Fruit fly (Drosophila melanogaster) whole organism, embryonic: ENCODE measurements around the gene Osi6.

Experiments
- Atf3 ChIP-seq: fragments of 200-800 bp; sonication (Bioruptor generic); optimal IDR thresholded peaks from 3 replicates; lab custom pipeline; 2016; ENCODE audit warnings: missing biosample characterization, missing genetic modification characterization
- Blimp-1 ChIP-seq: fragments of 200-800 bp; sonication (Bioruptor generic); optimal IDR thresholded peaks from 3 replicates; lab custom pipeline; 2018; ENCODE audit warnings: missing biosample characterization, missing genetic modification characterization, mild to moderate bottlenecking, moderate library complexity, missing genetic modification reagents
- CG11398 ChIP-seq: fragments of 200-800 bp; sonication (Bioruptor generic); optimal IDR thresholded peaks from 2 replicates; lab custom pipeline; 2016; ENCODE audit warnings: missing biosample characterization, missing genetic modification characterization
- CG11695 ChIP-seq: fragments of 200-800 bp; sonication (Bioruptor generic); IDR thresholded peaks from 3 replicates; pipeline ENCODE4 v1.3.6; 2022; ENCODE audit warnings: missing biosample characterization, missing genetic modification characterization
- CG12104 ChIP-seq: fragments of 200-800 bp; sonication (Bioruptor generic); optimal IDR thresholded peaks from 3 replicates; lab custom pipeline; 2016; ENCODE audit warnings: missing biosample characterization, missing genetic modification characterization
- CG12659 ChIP-seq: fragments of 200-800 bp; sonication (Bioruptor generic); optimal IDR thresholded peaks from 3 replicates; lab custom pipeline; 2017; ENCODE audit warnings: mild to moderate bottlenecking, missing biosample characterization, missing genetic modification reagents, missing genetic modification characterization
- CG14860 ChIP-seq: fragments of 200-800 bp; sonication (Bioruptor generic); IDR thresholded peaks from 3 replicates; pipeline ENCODE4 v1.3.6; 2022; ENCODE audit warnings: missing biosample characterization, missing genetic modification characterization; ENCODE audit not compliant: partially characterized antibody
- CG15601 ChIP-seq: fragments of 200-800 bp; sonication (Bioruptor generic); optimal IDR thresholded peaks from 3 replicates; lab custom pipeline; 2019; ENCODE audit warnings: missing biosample characterization, mild to moderate bottlenecking, missing genetic modification characterization, moderate library complexity
- CG1603 ChIP-seq: fragments of 200-800 bp; sonication (Bioruptor generic); optimal IDR thresholded peaks from 2 replicates; lab custom pipeline; 2019; ENCODE audit warnings: missing biosample characterization, mild to moderate bottlenecking, missing genetic modification characterization, moderate library complexity
- CG17361 ChIP-seq: fragments of 200-800 bp; sonication (Bioruptor generic); IDR thresholded peaks from 3 replicates; pipeline ENCODE4 v1.3.6; 2022; ENCODE audit warnings: missing biosample characterization, missing genetic modification characterization
- CG17568 ChIP-seq: fragments of 200-800 bp; sonication (Bioruptor generic); optimal IDR thresholded peaks from 2 replicates; lab custom pipeline; 2018; ENCODE audit warnings: missing biosample characterization, mild to moderate bottlenecking, missing genetic modification characterization, moderate library complexity
- CG18011 ChIP-seq: fragments of 200-800 bp; sonication (Bioruptor generic); optimal IDR thresholded peaks from 2 replicates; lab custom pipeline; 2017; ENCODE audit warnings: missing biosample characterization, missing genetic modification characterization, mild to moderate bottlenecking, moderate library complexity, missing genotype
- CG3065 ChIP-seq: fragments of 200-800 bp; sonication (Bioruptor generic); optimal IDR thresholded peaks from 2 replicates; lab custom pipeline; 2016; ENCODE audit warnings: missing biosample characterization, missing genetic modification characterization
- CG34422 ChIP-seq: fragments of 200-800 bp; sonication (Bioruptor generic); IDR thresholded peaks from 3 replicates; pipeline ENCODE4 v1.3.6; 2022; ENCODE audit warnings: missing biosample characterization, missing genetic modification characterization
- CG3838 ChIP-seq: fragments of 200-800 bp; sonication (Bioruptor generic); optimal IDR thresholded peaks from 3 replicates; lab custom pipeline; 2016; ENCODE audit warnings: missing biosample characterization, missing genetic modification characterization
- CG4730 ChIP-seq: fragments of 200-800 bp; sonication (Bioruptor generic); IDR thresholded peaks from 2 replicates; pipeline ENCODE4 v1.3.6; 2022; ENCODE audit warnings: missing biosample characterization, missing genetic modification characterization
- CG4820 ChIP-seq: fragments of 200-800 bp; sonication (Bioruptor generic); optimal IDR thresholded peaks from 3 replicates; lab custom pipeline; 2016; ENCODE audit warnings: missing biosample characterization, missing genetic modification characterization
- CG6654 ChIP-seq: fragments of 200-800 bp; sonication (Bioruptor generic); optimal IDR thresholded peaks from 2 replicates; lab custom pipeline; 2017; ENCODE audit warnings: missing biosample characterization, mild to moderate bottlenecking, missing genetic modification characterization
- CG7745 ChIP-seq: fragments of 200-800 bp; sonication (Bioruptor generic); optimal IDR thresholded peaks from 2 replicates; lab custom pipeline; 2018; ENCODE audit warnings: missing biosample characterization, mild to moderate bottlenecking, missing genetic modification characterization, moderate library complexity
- CG8290 ChIP-seq, 3 experiments: fragments of 200-800 bp; sonication (Bioruptor generic); optimal IDR thresholded peaks; 2 replicates each; lab custom pipeline; 2016 to 2019; ENCODE audit warnings: missing biosample characterization in 3 of 3, missing genetic modification characterization in 3 of 3, mild to moderate bottlenecking in 2 of 3, moderate library complexity in 1 of 3
- CrebB ChIP-seq: fragments of 200-800 bp; sonication (Bioruptor generic); optimal IDR thresholded peaks from 3 replicates; lab custom pipeline; 2018; ENCODE audit warnings: missing biosample characterization, mild to moderate bottlenecking, missing genetic modification characterization
- D19A ChIP-seq: fragments of 200-800 bp; optimal IDR thresholded peaks from 3 replicates; lab custom pipeline; 2019; ENCODE audit warnings: missing biosample characterization, mild to moderate bottlenecking, missing genetic modification characterization, moderate library complexity
- Dek ChIP-seq: fragments of 200-800 bp; sonication (Bioruptor generic); optimal IDR thresholded peaks from 3 replicates; lab custom pipeline; 2019; ENCODE audit warnings: missing biosample characterization, mild to moderate bottlenecking, missing genetic modification characterization, moderate library complexity
- Dip2 ChIP-seq: fragments of 200-800 bp; sonication (Bioruptor generic); IDR thresholded peaks from 2 replicates; pipeline ENCODE4 v1.3.6; 2022; ENCODE audit warnings: missing biosample characterization, missing genetic modification characterization
- Eip74EF ChIP-seq, 2 experiments: fragments of 200-800 bp in 1 of 2; fragments of >200 bp in 1 of 2; sonication (Bioruptor generic) in 1 of 2; optimal IDR thresholded peaks; 2 replicates each; lab custom pipeline; 2017 to 2019; ENCODE audit warnings: missing biosample characterization in 2 of 2, missing genetic modification characterization in 2 of 2, mild to moderate bottlenecking in 1 of 2, moderate library complexity in 1 of 2
- Ets97D ChIP-seq: fragments of 200-800 bp; sonication (Bioruptor generic); optimal IDR thresholded peaks from 3 replicates; lab custom pipeline; 2016; ENCODE audit warnings: missing biosample characterization, missing genetic modification characterization
- Hey ChIP-seq: fragments of 200-800 bp; sonication (Bioruptor generic); optimal IDR thresholded peaks from 3 replicates; lab custom pipeline; 2018; ENCODE audit warnings: missing biosample characterization, mild to moderate bottlenecking, missing genetic modification characterization
- Lim3 ChIP-seq: fragments of 200-800 bp; sonication (Bioruptor generic); IDR thresholded peaks from 2 replicates; pipeline ENCODE4 v1.3.6; 2022; ENCODE audit warnings: missing biosample characterization, missing genetic modification characterization
- MBD-R2 ChIP-seq: fragments of 200-800 bp; sonication (Bioruptor generic); IDR thresholded peaks from 2 replicates; pipeline ENCODE4 v1.3.6; 2022; ENCODE audit warnings: missing biosample characterization, missing genetic modification characterization
- NC2β ChIP-seq: fragments of 200-800 bp; sonication (Bioruptor generic); optimal IDR thresholded peaks from 2 replicates; lab custom pipeline; 2016; ENCODE audit warnings: missing biosample characterization, missing genetic modification characterization
- Nf-YC ChIP-seq: fragments of 200-800 bp; optimal IDR thresholded peaks from 3 replicates; lab custom pipeline; 2019; ENCODE audit warnings: missing biosample characterization, mild to moderate bottlenecking, missing genetic modification characterization, moderate library complexity
- Stat92E ChIP-seq, 3 experiments: fragments of >200 bp in 2 of 3; fragments of 200-800 bp in 1 of 3; sonication (Bioruptor generic) in 1 of 3; optimal IDR thresholded peaks; 2 replicates each; lab custom pipeline; 2017 to 2019; ENCODE audit warnings: missing biosample characterization in 3 of 3, missing genetic modification characterization in 3 of 3, mild to moderate bottlenecking in 1 of 3, moderate library complexity in 1 of 3
- Vsx1 ChIP-seq: fragments of 200-800 bp; sonication (Bioruptor generic); optimal IDR thresholded peaks from 2 replicates; lab custom pipeline; 2017; ENCODE audit warnings: missing biosample characterization, mild to moderate bottlenecking, missing genetic modification characterization, missing genetic modification reagents
- bbx ChIP-seq: fragments of 200-800 bp; sonication (Bioruptor generic); IDR thresholded peaks from 2 replicates; pipeline ENCODE4 v1.3.6; 2022; ENCODE audit warnings: missing biosample characterization, missing genetic modification characterization; ENCODE audit not compliant: partially characterized antibody
- kah ChIP-seq: fragments of 200-800 bp; sonication (Bioruptor generic); optimal IDR thresholded peaks from 2 replicates; lab custom pipeline; 2018; ENCODE audit warnings: missing biosample characterization, mild to moderate bottlenecking, missing genetic modification characterization
- kni ChIP-seq: fragments of 200-800 bp; sonication (Bioruptor generic); optimal IDR thresholded peaks from 3 replicates; lab custom pipeline; 2017; ENCODE audit warnings: mild to moderate bottlenecking, missing biosample characterization, missing genetic modification reagents, missing genetic modification characterization
- lab ChIP-seq: fragments of 200-800 bp; sonication (Bioruptor generic); optimal IDR thresholded peaks from 3 replicates; lab custom pipeline; 2017; ENCODE audit warnings: missing biosample characterization, missing genetic modification characterization, mild to moderate bottlenecking, moderate library complexity, missing genetic modification reagents
- p53 ChIP-seq: fragments of 200-800 bp; sonication (Bioruptor generic); optimal IDR thresholded peaks from 2 replicates; lab custom pipeline; 2016; ENCODE audit warnings: missing biosample characterization, missing genetic modification characterization
- pb ChIP-seq: fragments of 200-800 bp; sonication (Bioruptor generic); optimal IDR thresholded peaks from 3 replicates; lab custom pipeline; 2016; ENCODE audit warnings: missing biosample characterization, missing genetic modification characterization
- ro ChIP-seq: fragments of 200-800 bp; sonication (Bioruptor generic); IDR thresholded peaks from 2 replicates; pipeline ENCODE4 v1.3.6; 2022; ENCODE audit warnings: missing biosample characterization, missing genetic modification characterization
- row ChIP-seq: fragments of 200-800 bp; sonication (Bioruptor generic); IDR thresholded peaks from 3 replicates; pipeline ENCODE4 v1.3.6; 2022; ENCODE audit warnings: missing biosample characterization, missing genetic modification characterization
- schlank ChIP-seq: fragments of 200-800 bp; sonication (Bioruptor generic); optimal IDR thresholded peaks from 2 replicates; lab custom pipeline; 2018; ENCODE audit warnings: missing biosample characterization, mild to moderate bottlenecking, missing genetic modification characterization
- sens ChIP-seq: fragments of 200-800 bp; sonication (Bioruptor generic); peaks from one replicate; lab custom pipeline; 2016; ENCODE audit warnings: missing biosample characterization, missing genetic modification characterization
- sisA ChIP-seq: fragments of 200-800 bp; sonication (Bioruptor generic); IDR thresholded peaks from 2 replicates; pipeline ENCODE4 v1.3.6; 2022; ENCODE audit warnings: missing biosample characterization, missing genetic modification characterization
- stwl ChIP-seq: fragments of 200-800 bp; sonication (Bioruptor generic); optimal IDR thresholded peaks from 3 replicates; lab custom pipeline; 2018; ENCODE audit warnings: missing biosample characterization, mild to moderate bottlenecking, missing genetic modification characterization, moderate library complexity
- tap ChIP-seq: fragments of 200-800 bp; optimal IDR thresholded peaks from 3 replicates; lab custom pipeline; 2019; ENCODE audit warnings: missing biosample characterization, mild to moderate bottlenecking, missing genetic modification characterization, moderate library complexity
- toy ChIP-seq: fragments of 200-800 bp; sonication (Bioruptor generic); IDR thresholded peaks from 2 replicates; pipeline ENCODE4 v1.3.6; 2022; ENCODE audit warnings: missing biosample characterization, missing genetic modification characterization
- twi ChIP-seq: fragments of 200-800 bp; optimal IDR thresholded peaks from 2 replicates; lab custom pipeline; 2019; ENCODE audit warnings: missing biosample characterization, mild to moderate bottlenecking, missing genetic modification characterization, moderate library complexity
- wor ChIP-seq: fragments of 200-800 bp; sonication (Bioruptor generic); IDR thresholded peaks from 2 replicates; pipeline ENCODE4 v1.3.6; 2022; ENCODE audit warnings: missing biosample characterization, missing genetic modification characterization
- zen ChIP-seq: fragments of 200-800 bp; sonication (Bioruptor generic); optimal IDR thresholded peaks from 3 replicates; lab custom pipeline; 2018; ENCODE audit warnings: missing biosample characterization, mild to moderate bottlenecking, missing genetic modification characterization, moderate library complexity

Osi6 gene

DNA sequence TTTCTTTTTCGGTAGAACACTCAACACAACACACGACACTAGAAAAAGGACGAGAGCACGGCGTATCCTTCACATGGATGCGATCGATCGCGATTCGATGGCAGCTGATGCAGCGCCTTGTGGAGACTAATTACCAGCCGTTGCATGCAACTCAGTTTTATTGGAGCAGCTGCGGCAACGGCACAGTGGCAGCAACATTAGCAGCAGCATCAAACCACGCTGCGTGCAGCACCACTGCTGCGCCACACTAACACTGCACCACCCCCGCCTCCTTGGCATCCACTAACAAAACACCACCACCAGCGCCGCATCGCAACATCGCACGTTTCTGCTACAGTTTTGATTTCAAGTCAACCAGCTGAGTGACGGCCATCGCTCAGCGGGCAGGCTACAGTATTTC lies 12.8 kb upstream of the Osi6 start, which contains the start of gene Osi4:
TSS of gene Osi4 (minus strand) at position 101 of the 400 bp plus-strand sequence.
- TF ChIP-seq CG1603 (tag; lab: Kevin White, UChicago), result no peak
- no peak for TF ChIP-seq CG7745 (tag; lab: Kevin White, UChicago)
- TF ChIP-seq Ets97D, result no peak
- no peak for TF ChIP-seq CG6654
- no peak for TF ChIP-seq lab (GFP tag; lab: Kevin White, UChicago)
- TF ChIP-seq CG4730, result no peak
- TF ChIP-seq CG4820 (GFP tag; lab: Kevin White, UChicago), result no peak
- TF ChIP-seq toy (GFP tag; lab: Robert Waterston, UW), result no peak
- no peak for TF ChIP-seq kni (GFP tag; lab: Kevin White, UChicago)
- no peak for TF ChIP-seq kah (GFP tag; lab: Kevin White, UChicago)
- TF ChIP-seq CG11695 (GFP tag; lab: Robert Waterston, UW), result no peak
- TF ChIP-seq Vsx1 (GFP tag; lab: Kevin White, UChicago), result no peak
- no peak for TF ChIP-seq twi (tag; lab: Kevin White, UChicago)
- no peak for TF ChIP-seq Dip2 (GFP tag; lab: Robert Waterston, UW)
- no peak for TF ChIP-seq Nf-YC (tag; lab: Kevin White, UChicago)
- no peak for TF ChIP-seq CG17568 (GFP tag; lab: Kevin White, UChicago)
- no peak for TF ChIP-seq NC2β (GFP tag; lab: Kevin White, UChicago)
- TF ChIP-seq bbx (GFP tag; lab: Robert Waterston, UW), result no peak
- no peak for TF ChIP-seq stwl (tag; lab: Kevin White, UChicago)
- TF ChIP-seq row (GFP tag; lab: Robert Waterston, UW), result no peak

DNA sequence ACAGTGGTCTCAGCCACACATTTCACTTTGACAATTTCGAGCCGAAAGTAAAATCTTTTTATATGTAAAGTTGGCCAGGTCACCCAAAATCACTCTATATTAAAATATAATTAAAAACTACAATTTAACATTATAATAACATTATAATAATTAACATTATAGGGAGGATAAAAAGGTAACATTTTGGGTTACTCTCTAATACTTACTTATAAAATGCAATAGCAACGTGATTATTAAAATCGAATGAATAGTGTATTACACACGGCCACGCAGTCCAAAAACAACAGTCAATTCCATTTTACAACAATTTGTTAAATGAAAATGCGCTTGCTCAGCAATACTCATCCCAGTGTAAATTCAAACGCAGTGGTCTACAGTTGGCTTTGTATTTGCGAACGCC lies 12.4 kb upstream of the Osi6 start:
- TF ChIP-seq CG34422 (GFP tag; lab: Robert Waterston, UW), result no peak
- TF ChIP-seq CG15601 (tag; lab: Kevin White, UChicago), result no peak
- TF ChIP-seq Hey (tag; lab: Kevin White, UChicago), result no peak
- no peak for TF ChIP-seq MBD-R2 (GFP tag; lab: Robert Waterston, UW)
- no peak for TF ChIP-seq pb (GFP tag; lab: Kevin White, UChicago)
- no peak for TF ChIP-seq CG18011 (GFP tag; lab: Kevin White, UChicago)
- no peak for TF ChIP-seq CG14860 (GFP tag; lab: Robert Waterston, UW)
- TF ChIP-seq CG12104 (GFP tag; lab: Kevin White, UChicago), result no peak
- no peak for TF ChIP-seq D19A
- no peak for TF ChIP-seq sisA (GFP tag; lab: Robert Waterston, UW)
- TF ChIP-seq row (GFP tag; lab: Robert Waterston, UW), result 0 out of 3 replicates have a peak, but pooled peaks have one; percentile 6
- no peak for TF ChIP-seq Lim3 (GFP tag; lab: Robert Waterston, UW)
- no peak for TF ChIP-seq CG3065
- no peak for TF ChIP-seq Eip74EF (GFP tag; optimal IDR thresholded peaks at IDR 0.05; lab: Kevin White, UChicago)
- TF ChIP-seq Stat92E (GFP tag; optimal IDR thresholded peaks at IDR 0.05; lab: Kevin White, UChicago), result no peak
- no peak for TF ChIP-seq tap (tag; lab: Kevin White, UChicago)
- no peak for TF ChIP-seq Atf3 (GFP tag; lab: Kevin White, UChicago)
- TF ChIP-seq zen, result no peak
- TF ChIP-seq wor (GFP tag; lab: Robert Waterston, UW), result no peak
- no peak for TF ChIP-seq CrebB (tag; lab: Kevin White, UChicago)
- TF ChIP-seq p53 (GFP tag; lab: Kevin White, UChicago), result no peak
- peak; percentile 49 for TF ChIP-seq sens (GFP tag; lab: Kevin White, UChicago)
- TF ChIP-seq CG11398 (GFP tag; lab: Kevin White, UChicago), result no peak
- no peak for TF ChIP-seq CG8290 (GFP tag; optimal IDR thresholded peaks at IDR 0.05; lab: Kevin White, UChicago)
- TF ChIP-seq CG8290 (tag; optimal IDR thresholded peaks at IDR 0.05; lab: Kevin White, UChicago), result no peak
- 0 out of 3 replicates have a peak, but pooled peaks have one; percentile 31 for TF ChIP-seq CG17361 (GFP tag; lab: Robert Waterston, UW)
- TF ChIP-seq CG3838 (GFP tag; lab: Kevin White, UChicago), result no peak
- TF ChIP-seq CG12659 (GFP tag; lab: Kevin White, UChicago), result no peak
- no peak for TF ChIP-seq schlank (tag; lab: Kevin White, UChicago)
- TF ChIP-seq Blimp-1 (GFP tag; lab: Kevin White, UChicago), result no peak
- TF ChIP-seq Dek (tag; lab: Kevin White, UChicago), result no peak
- no peak for TF ChIP-seq ro (GFP tag; lab: Robert Waterston, UW)
